Worm (Caenorhabditis elegans): ENCODE data around the gene H38K22.6.

The H38K22.6 gene

DNA sequence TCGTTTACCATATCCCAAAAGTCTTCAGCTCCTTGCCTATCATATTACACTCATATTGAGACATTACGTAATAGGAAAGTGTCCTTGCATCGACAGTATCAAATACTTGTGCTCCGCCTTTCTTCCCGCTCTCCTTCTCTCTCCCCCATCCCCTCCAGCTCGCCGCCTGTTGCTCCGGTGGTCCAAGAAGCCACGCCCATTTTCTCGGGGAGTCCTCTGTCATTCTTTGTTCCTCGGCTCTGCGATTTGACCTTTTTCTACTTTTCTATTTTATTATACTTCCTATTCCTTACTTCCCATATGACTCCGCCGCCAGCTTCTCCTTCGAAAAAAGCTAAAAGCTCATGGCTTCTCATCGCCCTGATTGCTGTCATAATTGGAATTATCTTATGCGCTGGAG, 36.2 kb downstream of the H38K22.6 start, which contains the start of gene mnp-1:
Gene mnp-1, plus strand, starts transcription at position 211 of the 400 bp plus-strand sequence.
- TF ChIP-seq unc-39 (tag; optimal IDR thresholded peaks at IDR 0.05) (peak; percentile 32), flh-1 (GFP tag; optimal IDR thresholded peaks at IDR 0.05) (no peak), lsy-2 (tag; optimal IDR thresholded peaks at IDR 0.05) (no peak), mep-1 (tag; optimal IDR thresholded peaks at IDR 0.05) (no peak), hlh-1 (tag; optimal IDR thresholded peaks at IDR 0.05) (peak; percentile 38), ceh-39 (tag; optimal IDR thresholded peaks at IDR 0.05) (no peak), zip-8 (tag; optimal IDR thresholded peaks at IDR 0.05) (peak; percentile 61), unc-62 (GFP tag; optimal IDR thresholded peaks at IDR 0.05) (no peak)

DNA sequence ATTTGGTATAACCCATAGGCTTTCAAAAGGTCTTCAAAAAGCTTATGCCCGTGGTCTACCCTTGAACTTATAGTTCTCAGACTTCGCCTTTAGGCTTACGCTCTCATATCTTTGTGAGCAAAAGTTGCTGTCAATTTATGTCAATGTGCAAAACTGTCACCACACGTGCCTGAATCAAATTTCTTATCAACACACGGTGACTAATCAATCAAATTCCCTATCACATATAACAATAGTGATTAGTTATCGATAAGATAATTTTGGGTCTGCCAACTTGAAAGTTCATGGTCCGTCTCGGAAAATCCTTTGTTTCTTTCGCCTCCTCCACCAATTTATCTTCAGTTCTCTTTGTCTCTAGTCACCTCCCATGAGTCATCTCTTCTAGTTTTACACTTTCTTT, 37.2 kb downstream of the H38K22.6 start:
- TF ChIP-seq lin-13 (tag; optimal IDR thresholded peaks at IDR 0.05) (no peak), unc-62 (GFP tag; optimal IDR thresholded peaks at IDR 0.05) (peak; percentile 33), lsy-2 (tag; optimal IDR thresholded peaks at IDR 0.05) (no peak)

DNA sequence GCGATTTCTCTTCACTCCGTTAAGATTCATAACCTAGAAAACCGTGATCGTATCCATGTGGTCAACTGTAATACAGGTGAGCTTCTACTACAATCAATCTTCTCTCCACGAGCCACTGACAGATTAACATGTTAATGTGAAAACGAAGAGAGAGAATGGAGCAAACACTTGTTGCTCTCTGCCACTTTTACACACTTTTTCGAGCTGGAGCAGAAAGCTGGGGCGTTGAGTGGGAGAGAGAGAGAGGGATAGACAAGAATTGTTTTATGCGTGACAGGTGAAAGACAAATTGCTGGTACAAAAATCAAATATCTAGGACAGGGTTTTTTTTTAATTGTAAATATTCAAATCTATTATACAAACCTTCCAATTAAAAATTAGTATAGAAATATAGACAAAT, 38.1 kb downstream of the H38K22.6 start:
- TF ChIP-seq lsy-2 (tag; optimal IDR thresholded peaks at IDR 0.05) (no peak), drap-1 (GFP tag; optimal IDR thresholded peaks at IDR 0.05) (no peak), hlh-1 (tag; optimal IDR thresholded peaks at IDR 0.05) (peak; percentile 96), mab-5 (tag; optimal IDR thresholded peaks at IDR 0.05) (peak; percentile 89), unc-62 (GFP tag; optimal IDR thresholded peaks at IDR 0.05) (peak; percentile 98), nhr-28 (tag; optimal IDR thresholded peaks at IDR 0.05) (no peak), mls-2 (tag; optimal IDR thresholded peaks at IDR 0.05) (no peak), unc-120 (tag; optimal IDR thresholded peaks at IDR 0.05; ENCODE audit: poor library complexity, severe bottlenecking) (peak; percentile 31)

DNA sequence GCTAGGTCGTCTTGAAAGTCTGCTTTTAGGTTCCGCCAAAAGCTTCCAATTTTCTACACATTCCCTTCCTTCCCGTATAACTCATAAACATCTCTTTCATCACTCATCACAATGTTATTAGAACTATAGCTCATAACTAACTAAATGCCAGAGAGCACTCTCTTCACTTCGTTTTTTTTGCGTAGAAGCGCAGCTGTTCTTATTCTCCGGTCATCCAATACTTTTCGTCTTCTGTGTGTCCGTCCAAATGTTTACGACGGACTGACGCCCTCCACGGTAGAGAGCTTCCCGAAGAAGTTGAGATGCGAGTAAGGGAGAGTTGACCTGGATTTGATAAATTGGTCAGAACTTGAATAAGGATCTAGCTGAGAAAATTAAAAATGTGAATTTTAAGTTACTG, 39.0 kb downstream of the H38K22.6 start:
- TF ChIP-seq blmp-1 (tag; optimal IDR thresholded peaks at IDR 0.05) (no peak), hlh-1 (tag; optimal IDR thresholded peaks at IDR 0.05) (peak; percentile 80)

DNA sequence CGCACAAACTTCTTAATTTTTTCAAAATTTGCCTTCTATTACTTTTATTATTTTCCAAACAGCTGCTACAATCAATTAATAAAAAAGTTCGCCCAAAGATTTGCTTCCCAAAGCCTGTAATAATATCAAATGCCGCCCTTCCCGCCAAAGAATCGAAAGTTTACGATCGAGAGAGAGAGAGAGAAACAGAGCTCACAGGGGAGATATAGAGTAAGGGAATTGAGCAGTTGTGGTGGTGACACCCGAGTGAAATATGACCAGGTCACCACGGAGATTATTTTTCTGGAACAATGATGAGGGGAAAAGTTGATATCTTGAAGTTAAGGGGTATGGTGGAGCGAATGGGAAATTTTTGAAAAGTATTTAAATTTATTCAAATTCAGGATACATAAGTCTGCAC, 39.7 kb downstream of the H38K22.6 start:
- TF ChIP-seq unc-39 (tag; optimal IDR thresholded peaks at IDR 0.05) (no peak), elt-3 (tag; optimal IDR thresholded peaks at IDR 0.05) (no peak), zip-8 (tag; optimal IDR thresholded peaks at IDR 0.05) (no peak), unc-62 (GFP tag; optimal IDR thresholded peaks at IDR 0.05) (peak; percentile 71), nhr-12 (tag; optimal IDR thresholded peaks at IDR 0.05) (no peak), lsy-2 (tag; optimal IDR thresholded peaks at IDR 0.05) (no peak), hlh-1 (tag; optimal IDR thresholded peaks at IDR 0.05) (peak; percentile 89)

DNA sequence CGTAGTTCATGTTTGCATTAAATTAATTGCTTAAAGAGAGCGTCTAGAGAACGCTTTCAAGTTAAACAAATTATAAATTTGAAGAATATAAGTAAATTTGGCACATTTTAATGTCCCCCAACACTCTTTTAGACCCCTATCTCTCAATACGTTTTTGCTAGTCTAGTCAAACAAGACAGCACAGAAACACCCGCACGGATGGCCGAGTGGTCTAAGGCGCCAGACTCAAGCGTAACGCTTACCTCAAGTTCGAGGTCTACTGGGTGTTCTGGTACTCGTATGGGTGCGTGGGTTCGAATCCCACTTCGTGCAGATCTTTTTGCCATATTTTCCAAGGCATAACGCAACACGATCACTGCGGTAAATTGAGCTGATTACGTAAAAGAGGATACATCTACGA, 42.1 kb downstream of the H38K22.6 start:
- TF ChIP-seq sptf-1 (tag; optimal IDR thresholded peaks at IDR 0.05) (no peak), M03D4.4 (tag; optimal IDR thresholded peaks at IDR 0.05) (no peak), ham-2 (GFP tag; optimal IDR thresholded peaks at IDR 0.05) (peak; percentile 26)

DNA sequence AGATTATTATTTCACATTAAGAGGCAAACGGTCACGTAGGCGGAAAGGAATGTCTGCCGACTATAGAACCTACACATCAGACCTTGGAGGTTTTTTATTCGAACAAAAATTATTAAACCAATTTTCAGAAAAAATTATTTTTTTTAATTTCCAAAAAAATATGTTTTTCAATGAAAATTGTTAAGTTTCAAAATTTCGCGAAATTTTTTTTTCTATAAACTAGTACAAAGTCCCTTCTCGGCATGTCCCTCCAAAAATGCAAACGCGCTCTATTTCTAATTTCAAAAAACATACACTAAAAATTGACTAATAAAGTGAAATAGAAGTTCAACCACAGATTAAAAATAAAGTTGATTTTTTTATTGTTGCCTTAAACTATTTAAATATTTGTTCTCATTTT, 44.8 kb downstream of the H38K22.6 start, which contains the start of gene ckb-1:
Gene ckb-1, plus strand, starts transcription at position 301 of the 400 bp plus-strand sequence.
- no peak for TF ChIP-seq nhr-237 (tag; optimal IDR thresholded peaks at IDR 0.05)
- TF ChIP-seq hlh-1 (tag; optimal IDR thresholded peaks at IDR 0.05) = no peak

DNA sequence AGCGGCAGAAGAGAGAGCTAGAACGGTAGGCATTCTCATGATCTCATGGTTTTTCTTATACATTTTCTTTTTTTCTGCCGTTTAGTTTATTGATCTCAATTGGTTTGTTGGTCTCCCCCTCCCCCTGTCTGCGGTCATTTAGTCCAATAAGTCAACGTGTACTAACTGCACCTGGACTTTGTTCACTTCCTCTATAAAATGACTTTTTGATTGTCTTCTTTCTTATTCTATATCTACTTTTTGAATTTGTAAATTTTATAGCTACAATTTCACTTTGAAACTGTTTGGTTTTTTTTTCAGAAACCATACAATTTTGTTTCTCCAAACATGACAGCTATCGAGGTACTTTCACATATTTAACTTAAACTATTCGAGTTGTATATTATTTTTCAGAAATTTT, 47.4 kb downstream of the H38K22.6 start, which contains the start of gene ckb-2:
Gene ckb-2, plus strand, starts transcription at position 301 of the 400 bp plus-strand sequence.
- TF ChIP-seq sptf-1 (tag; optimal IDR thresholded peaks at IDR 0.05) (no peak), snpc-4 (tag; optimal IDR thresholded peaks at IDR 0.05) (no peak), nhr-2 (tag; optimal IDR thresholded peaks at IDR 0.05) (no peak), M03D4.4 (tag; optimal IDR thresholded peaks at IDR 0.05) (no peak), unc-39 (tag; optimal IDR thresholded peaks at IDR 0.05) (no peak), unc-120 (tag; optimal IDR thresholded peaks at IDR 0.05; ENCODE audit: poor library complexity, severe bottlenecking) (no peak), lin-32 (GFP tag; optimal IDR thresholded peaks at IDR 0.05) (no peak)

DNA sequence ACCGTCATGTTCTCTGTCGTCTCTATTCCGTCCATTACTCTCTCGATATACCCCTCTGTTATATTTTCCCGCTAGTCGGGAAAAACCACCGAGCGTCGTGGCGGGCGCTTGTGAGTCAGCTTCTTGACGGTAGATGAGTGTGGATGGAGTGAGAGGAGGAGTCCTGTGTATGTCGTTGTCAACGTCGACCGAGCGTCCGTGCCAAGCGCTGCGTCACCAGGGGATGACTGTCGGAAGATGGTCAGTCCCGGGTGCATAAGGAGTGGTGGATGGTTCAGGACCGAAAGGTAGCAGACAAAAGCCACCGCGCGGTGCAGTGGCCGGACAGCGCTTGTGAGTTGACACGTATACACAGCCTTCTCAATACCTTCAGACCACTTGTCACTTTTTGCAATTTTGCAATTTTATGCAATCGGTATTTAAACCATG, 49.2 kb downstream of the H38K22.6 start:
- peak; percentile 78 for TF ChIP-seq ceh-83 (GFP tag; optimal IDR thresholded peaks at IDR 0.05)
- TF ChIP-seq ceh-43 (GFP tag; optimal IDR thresholded peaks at IDR 0.05) = peak; percentile 53
- TF ChIP-seq bed-3 (GFP tag; optimal IDR thresholded peaks at IDR 0.05) = peak; percentile 43
- peak; percentile 80 for TF ChIP-seq sptf-1 (tag; optimal IDR thresholded peaks at IDR 0.05)
- peak; percentile 7 for TF ChIP-seq lsy-2 (tag; optimal IDR thresholded peaks at IDR 0.05)
- TF ChIP-seq mls-2 (tag; optimal IDR thresholded peaks at IDR 0.05) = peak; percentile 88
- TF ChIP-seq sem-2 (GFP tag; optimal IDR thresholded peaks at IDR 0.05) = peak; percentile 50
- TF ChIP-seq ham-2 (GFP tag; optimal IDR thresholded peaks at IDR 0.05) = peak; percentile 79
- peak; percentile 73 for TF ChIP-seq unc-120 (tag; optimal IDR thresholded peaks at IDR 0.05; ENCODE audit: poor library complexity, severe bottlenecking)
- peak; percentile 68 for TF ChIP-seq M03D4.4 (tag; optimal IDR thresholded peaks at IDR 0.05)
- TF ChIP-seq drap-1 (GFP tag; optimal IDR thresholded peaks at IDR 0.05) = peak; percentile 68
- peak; percentile 32 for TF ChIP-seq lin-32 (GFP tag; optimal IDR thresholded peaks at IDR 0.05)
- peak; percentile 73 for TF ChIP-seq cnd-1 (tag; optimal IDR thresholded peaks at IDR 0.05)
- TF ChIP-seq flh-1 (GFP tag; optimal IDR thresholded peaks at IDR 0.05) = peak; percentile 36

Data from whole organism, mixed stage, embryonic.